Worm (Caenorhabditis elegans): ENCODE results near the gene srt-5.
"Not testable (repeated sequence)": the region's sequence is repeated elsewhere in the genome, so short reads cannot be mapped to it uniquely, and the experiment has no call there.

Gene srt-5

DNA sequence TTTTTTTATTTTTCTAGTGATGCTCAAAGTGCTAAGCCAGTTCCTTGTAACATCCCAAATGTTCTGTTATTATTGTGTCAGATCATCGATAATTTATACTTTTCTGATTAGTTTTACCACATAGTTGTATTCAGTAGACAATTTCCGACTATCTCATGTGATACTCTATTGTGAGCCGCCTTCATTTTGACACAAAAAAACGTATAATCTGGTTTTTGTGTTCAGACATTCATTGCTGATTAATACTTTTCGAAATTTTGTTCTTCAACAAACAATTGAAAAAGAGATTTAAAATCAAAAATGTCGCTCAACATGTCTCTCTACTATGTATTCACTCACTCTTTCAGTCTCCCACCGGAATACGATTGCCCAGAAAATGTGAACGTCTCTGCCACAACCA, 779 bp upstream of the srt-5 start, which contains the start of gene srt-7:
TSS of gene srt-7 (plus strand) at position 301 of the 400 bp plus-strand sequence.
- TF ChIP-seq T22C8.4 (GFP tag; IDR thresholded peaks at IDR 0.05): no peak
- TF ChIP-seq med-1 (GFP tag; optimal IDR thresholded peaks at IDR 0.05; ENCODE audit: insufficient read depth): no peak
- TF ChIP-seq tab-1 (GFP tag; IDR thresholded peaks at IDR 0.05): no peak
- TF ChIP-seq ref-1 (GFP tag; conservative IDR thresholded peaks at IDR 0.05): no peak
- no peak for TF ChIP-seq flt-1 (GFP tag; IDR thresholded peaks at IDR 0.05)
- no peak for TF ChIP-seq klf-2 (GFP tag; conservative IDR thresholded peaks at IDR 0.05)

DNA sequence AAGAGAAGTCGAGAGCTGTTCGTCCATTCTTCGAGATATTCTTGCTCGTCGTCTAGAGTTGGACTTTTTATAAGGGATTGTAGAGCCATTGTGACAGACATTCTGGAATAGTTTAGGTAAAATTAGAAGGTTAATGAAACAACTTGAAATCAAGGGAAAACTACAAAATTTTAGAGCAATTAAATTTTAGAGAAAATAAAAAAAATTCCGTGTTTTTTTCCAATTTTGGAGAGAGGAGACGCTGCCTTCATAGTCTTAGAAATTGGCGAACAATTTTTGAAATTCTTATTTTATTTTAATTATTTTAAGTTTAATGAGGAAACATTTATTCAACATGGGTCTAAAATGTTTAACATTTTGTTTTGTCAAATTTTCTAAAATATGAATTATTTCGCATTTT, 9.1 kb downstream of the srt-5 start, which contains the start of gene C50H11.13:
TSS of gene C50H11.13 (minus strand) at position 101 of the 400 bp plus-strand sequence.
- no peak for TF ChIP-seq ref-1 (GFP tag; conservative IDR thresholded peaks at IDR 0.05)
- no peak for TF ChIP-seq ztf-29 (GFP tag; IDR thresholded peaks at IDR 0.05)
- TF ChIP-seq med-1 (GFP tag; optimal IDR thresholded peaks at IDR 0.05; ENCODE audit: insufficient read depth): no peak
- no peak for TF ChIP-seq tab-1 (GFP tag; IDR thresholded peaks at IDR 0.05)
- no peak for TF ChIP-seq flt-1 (GFP tag; IDR thresholded peaks at IDR 0.05)
- no peak for TF ChIP-seq klf-2 (GFP tag; conservative IDR thresholded peaks at IDR 0.05)
- TF ChIP-seq cog-1 (tag; optimal IDR thresholded peaks at IDR 0.05): no peak
- no peak for TF ChIP-seq T22C8.4 (GFP tag; IDR thresholded peaks at IDR 0.05)
- TF ChIP-seq ztf-23 (GFP tag; IDR thresholded peaks at IDR 0.05): no peak

DNA sequence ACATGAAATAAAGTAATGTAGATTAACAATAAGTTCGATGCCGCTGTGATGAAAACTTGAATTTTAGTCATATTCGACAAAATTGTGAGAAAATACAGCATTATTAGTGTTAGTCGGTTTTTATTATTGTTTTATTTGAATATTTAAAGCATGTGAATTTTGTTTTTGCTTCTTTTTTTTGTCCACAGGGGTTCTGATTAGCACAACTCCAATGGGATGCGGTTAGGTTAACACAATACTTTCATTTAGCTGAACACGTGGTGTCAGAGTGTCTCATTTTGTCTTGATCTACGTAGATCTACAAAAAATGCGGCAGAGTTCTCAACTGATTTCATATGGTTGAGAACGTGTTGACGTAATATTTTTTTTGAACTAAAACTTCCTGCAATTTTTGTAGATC, 11.6 kb downstream of the srt-5 start, which contains the start of gene str-40:
TSS of gene str-40 (minus strand) at position 101 of the 400 bp plus-strand sequence.
- TF ChIP-seq klf-2 (GFP tag; conservative IDR thresholded peaks at IDR 0.05): no peak
- no peak for TF ChIP-seq T22C8.4 (GFP tag; IDR thresholded peaks at IDR 0.05)
- no peak for TF ChIP-seq ztf-29 (GFP tag; IDR thresholded peaks at IDR 0.05)
- no peak for TF ChIP-seq ref-1 (GFP tag; conservative IDR thresholded peaks at IDR 0.05)
- TF ChIP-seq cog-1 (tag; optimal IDR thresholded peaks at IDR 0.05): no peak
- TF ChIP-seq flt-1 (GFP tag; IDR thresholded peaks at IDR 0.05): no peak
- TF ChIP-seq ztf-23 (GFP tag; IDR thresholded peaks at IDR 0.05): no peak
- TF ChIP-seq tab-1 (GFP tag; IDR thresholded peaks at IDR 0.05): no peak
- TF ChIP-seq med-1 (GFP tag; optimal IDR thresholded peaks at IDR 0.05; ENCODE audit: insufficient read depth): no peak

DNA sequence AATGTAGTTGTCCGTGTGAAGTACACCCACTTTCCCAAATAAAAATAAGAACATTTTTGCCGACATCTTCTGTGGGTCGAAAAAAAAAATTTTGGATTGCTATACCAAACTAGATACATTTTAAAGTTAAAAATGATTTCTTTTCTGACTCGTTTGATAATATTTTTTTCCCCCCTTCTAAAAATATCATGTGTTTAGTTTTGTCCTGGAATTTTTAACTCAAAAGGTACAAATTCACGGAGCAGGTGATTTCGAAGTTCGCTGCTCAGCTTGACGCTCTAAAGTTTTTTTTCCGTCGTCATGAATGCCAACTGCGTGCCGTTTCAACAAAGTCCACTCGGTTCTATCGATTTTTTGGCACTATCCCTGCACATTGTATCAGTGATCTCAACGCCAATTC, 14.8 kb downstream of the srt-5 start, which contains the start of gene srh-185:
TSS of gene srh-185 (plus strand) at position 301 of the 400 bp plus-strand sequence.
- TF ChIP-seq ztf-23 (GFP tag; IDR thresholded peaks at IDR 0.05) (no peak), cog-1 (tag; optimal IDR thresholded peaks at IDR 0.05) (no peak), flt-1 (GFP tag; IDR thresholded peaks at IDR 0.05) (no peak), T22C8.4 (GFP tag; IDR thresholded peaks at IDR 0.05) (no peak), tab-1 (GFP tag; IDR thresholded peaks at IDR 0.05) (no peak), med-1 (GFP tag; optimal IDR thresholded peaks at IDR 0.05; ENCODE audit: insufficient read depth) (no peak), klf-2 (GFP tag; conservative IDR thresholded peaks at IDR 0.05) (no peak), ref-1 (GFP tag; conservative IDR thresholded peaks at IDR 0.05) (no peak), ztf-29 (GFP tag; IDR thresholded peaks at IDR 0.05) (no peak)

DNA sequence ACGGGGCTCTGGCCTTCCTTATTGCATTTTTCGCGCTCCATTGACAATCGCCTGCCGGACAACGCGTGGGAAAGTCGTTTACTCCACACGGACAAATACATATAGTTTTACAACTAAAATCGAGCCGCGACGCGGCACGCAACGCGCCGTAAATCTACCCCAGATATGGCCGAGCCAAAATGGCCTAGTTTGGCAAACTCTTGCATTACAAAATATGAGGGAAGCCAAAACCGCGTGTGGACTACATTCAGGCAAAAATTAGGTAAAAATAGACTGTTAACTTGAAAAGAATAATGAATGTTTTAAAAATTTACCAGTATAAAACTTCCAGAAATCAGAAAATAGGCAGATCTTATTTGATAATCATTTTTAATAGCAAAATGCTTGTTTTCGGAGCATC, 16.3 kb downstream of the srt-5 start, which contains the start of gene srt-16:
TSS of gene srt-16 (minus strand) at position 101 of the 400 bp plus-strand sequence.
- TF ChIP-seq ztf-23 (GFP tag; IDR thresholded peaks at IDR 0.05); cog-1 (tag; optimal IDR thresholded peaks at IDR 0.05); tab-1 (GFP tag; IDR thresholded peaks at IDR 0.05): not testable (repeated sequence)

DNA sequence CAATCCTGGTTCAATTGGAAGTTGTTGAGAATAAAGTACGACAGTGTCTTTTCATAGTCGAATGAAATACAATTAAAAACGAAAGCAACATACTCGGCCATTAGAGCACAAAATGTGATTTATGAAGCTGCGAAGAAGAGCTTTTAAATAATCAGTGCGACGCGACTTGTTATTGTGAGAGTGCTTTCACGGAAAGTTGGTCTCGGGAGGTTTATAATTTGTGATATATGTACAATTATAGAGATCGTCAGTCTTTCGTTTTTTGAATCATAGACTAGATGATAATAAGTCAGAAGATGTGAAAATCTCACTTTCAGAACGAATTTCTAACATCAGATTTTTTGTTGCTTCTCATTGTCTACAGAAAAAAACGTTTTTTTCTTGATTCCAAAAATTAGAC, 18.6 kb downstream of the srt-5 start, which contains the start of gene srt-15:
TSS of gene srt-15 (minus strand) at position 101 of the 400 bp plus-strand sequence.
- TF ChIP-seq ref-1 (GFP tag; conservative IDR thresholded peaks at IDR 0.05): no peak

DNA sequence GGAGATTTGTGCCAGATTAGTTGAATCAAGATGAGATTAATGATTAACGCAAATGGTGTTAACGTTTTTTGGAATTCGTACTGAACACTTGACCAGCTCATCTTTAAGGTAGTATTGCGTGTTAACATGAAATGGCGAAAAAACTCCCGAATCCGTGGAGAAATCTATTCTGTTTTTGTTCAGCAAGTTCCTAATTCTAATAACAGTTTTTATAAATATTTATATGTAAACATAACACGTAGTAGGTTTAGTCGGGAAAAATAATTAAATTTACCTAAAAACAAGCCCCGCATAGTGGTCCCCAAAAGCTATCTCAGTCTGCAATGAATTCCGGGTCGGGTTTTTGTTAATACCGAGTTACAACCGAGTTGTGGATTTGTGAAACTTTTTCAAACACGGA, 21.7 kb downstream of the srt-5 start, which contains the start of gene str-244:
TSS of gene str-244 (minus strand) at position 101 of the 400 bp plus-strand sequence.
- TF ChIP-seq tab-1 (GFP tag; IDR thresholded peaks at IDR 0.05) (no peak), cog-1 (tag; optimal IDR thresholded peaks at IDR 0.05) (no peak), med-1 (GFP tag; optimal IDR thresholded peaks at IDR 0.05; ENCODE audit: insufficient read depth) (no peak), ref-1 (GFP tag; conservative IDR thresholded peaks at IDR 0.05) (no peak), flt-1 (GFP tag; IDR thresholded peaks at IDR 0.05) (no peak), T22C8.4 (GFP tag; IDR thresholded peaks at IDR 0.05) (no peak), ztf-23 (GFP tag; IDR thresholded peaks at IDR 0.05) (no peak), klf-2 (GFP tag; conservative IDR thresholded peaks at IDR 0.05) (no peak), ztf-29 (GFP tag; IDR thresholded peaks at IDR 0.05) (no peak)

DNA sequence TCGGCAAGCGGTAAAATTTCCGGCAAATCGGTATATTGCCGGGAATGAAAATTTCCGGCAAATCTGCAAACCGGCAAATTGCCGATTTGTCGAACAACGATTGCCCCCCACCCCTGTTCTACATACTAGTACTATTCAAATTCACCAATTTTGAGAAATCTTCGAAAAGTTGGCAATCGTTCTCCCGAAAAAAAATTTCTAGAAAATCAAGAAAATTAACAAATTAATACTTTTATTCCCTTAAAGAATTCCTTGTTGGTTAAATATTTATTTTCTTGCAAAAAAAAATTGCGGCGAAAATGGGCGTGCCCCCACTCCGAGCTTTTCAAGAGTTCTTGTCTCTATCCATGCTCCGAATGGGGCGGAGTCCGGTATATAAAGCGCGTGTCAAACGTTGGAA, 26.4 kb downstream of the srt-5 start, which contains the start of gene C50H11.8:
TSS of gene C50H11.8 (plus strand) at position 301 of the 400 bp plus-strand sequence.
- TF ChIP-seq ref-1 (GFP tag; conservative IDR thresholded peaks at IDR 0.05): no peak
- TF ChIP-seq ztf-23 (GFP tag; IDR thresholded peaks at IDR 0.05): no peak
- TF ChIP-seq flt-1 (GFP tag; IDR thresholded peaks at IDR 0.05): no peak
- no peak for TF ChIP-seq cog-1 (tag; optimal IDR thresholded peaks at IDR 0.05)
- no peak for TF ChIP-seq ztf-29 (GFP tag; IDR thresholded peaks at IDR 0.05)
- TF ChIP-seq tab-1 (GFP tag; IDR thresholded peaks at IDR 0.05): no peak
- no peak for TF ChIP-seq T22C8.4 (GFP tag; IDR thresholded peaks at IDR 0.05)
- no peak for TF ChIP-seq med-1 (GFP tag; optimal IDR thresholded peaks at IDR 0.05; ENCODE audit: insufficient read depth)
- TF ChIP-seq klf-2 (GFP tag; conservative IDR thresholded peaks at IDR 0.05): no peak

DNA sequence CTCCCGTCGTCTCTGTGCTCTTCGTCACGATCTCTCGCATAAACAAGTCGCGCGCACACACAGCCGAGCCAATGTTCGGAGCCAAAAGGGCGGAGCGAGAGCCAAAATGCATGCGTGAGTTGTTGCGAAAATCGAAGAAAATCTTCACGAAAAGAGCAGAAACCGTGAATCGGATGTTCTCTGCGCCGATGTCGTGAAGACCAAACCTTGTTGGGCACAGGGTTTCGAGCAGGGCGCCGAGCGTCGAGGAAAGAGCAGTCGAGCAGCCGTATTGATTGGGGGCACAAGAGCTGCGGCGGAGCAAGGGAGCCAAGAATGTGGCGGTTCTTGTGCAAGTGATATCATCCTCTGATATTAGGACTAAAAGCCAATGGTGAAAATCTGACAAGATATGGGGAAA, 34.3 kb downstream of the srt-5 start:
- no peak for TF ChIP-seq flt-1 (GFP tag; IDR thresholded peaks at IDR 0.05)
- TF ChIP-seq cog-1 (tag; optimal IDR thresholded peaks at IDR 0.05): no peak
- TF ChIP-seq tab-1 (GFP tag; IDR thresholded peaks at IDR 0.05): no peak
- TF ChIP-seq ref-1 (GFP tag; conservative IDR thresholded peaks at IDR 0.05): no peak
- TF ChIP-seq klf-2 (GFP tag; conservative IDR thresholded peaks at IDR 0.05): no peak
- no peak for TF ChIP-seq ztf-29 (GFP tag; IDR thresholded peaks at IDR 0.05)
- no peak for TF ChIP-seq med-1 (GFP tag; optimal IDR thresholded peaks at IDR 0.05; ENCODE audit: insufficient read depth)
- TF ChIP-seq ztf-23 (GFP tag; IDR thresholded peaks at IDR 0.05): no peak
- TF ChIP-seq T22C8.4 (GFP tag; IDR thresholded peaks at IDR 0.05): no peak

DNA sequence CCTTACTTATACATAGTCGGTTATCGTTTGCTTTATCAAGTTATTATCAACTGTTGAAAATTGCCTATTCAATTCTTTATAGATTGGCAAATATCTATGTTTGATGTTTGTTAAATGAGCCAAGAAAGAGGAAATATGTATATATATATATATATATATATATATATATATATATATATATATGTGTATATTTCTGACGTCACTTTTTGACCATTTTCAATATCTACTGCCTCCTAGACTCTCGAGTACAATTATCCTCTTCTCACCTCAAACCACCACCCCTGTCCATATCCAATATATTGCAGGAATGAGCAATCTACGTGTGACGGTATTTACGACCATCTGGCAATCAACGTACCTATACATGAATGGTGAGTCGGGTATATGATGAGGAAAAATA, 35.9 kb downstream of the srt-5 start, which contains the start of gene F59D6.1:
TSS of gene F59D6.1 (plus strand) at position 301 of the 400 bp plus-strand sequence.
- TF ChIP-seq ref-1 (GFP tag; conservative IDR thresholded peaks at IDR 0.05): no peak
- no peak for TF ChIP-seq med-1 (GFP tag; optimal IDR thresholded peaks at IDR 0.05; ENCODE audit: insufficient read depth)
- no peak for TF ChIP-seq flt-1 (GFP tag; IDR thresholded peaks at IDR 0.05)
- no peak for TF ChIP-seq ztf-23 (GFP tag; IDR thresholded peaks at IDR 0.05)
- no peak for TF ChIP-seq cog-1 (tag; optimal IDR thresholded peaks at IDR 0.05)
- TF ChIP-seq ztf-29 (GFP tag; IDR thresholded peaks at IDR 0.05): no peak
- no peak for TF ChIP-seq klf-2 (GFP tag; conservative IDR thresholded peaks at IDR 0.05)
- no peak for TF ChIP-seq tab-1 (GFP tag; IDR thresholded peaks at IDR 0.05)
- no peak for TF ChIP-seq T22C8.4 (GFP tag; IDR thresholded peaks at IDR 0.05)
